Fruit fly (Drosophila melanogaster) whole organism, wandering third instar larva: ENCODE measurements around the gene Ilp7.

Experiments used
- Abd-B ChIP-seq: fragments of >200 bp; optimal IDR thresholded peaks from 2 replicates; lab custom pipeline; 2017; ENCODE audit warnings: missing biosample characterization, missing genetic modification characterization
- CG32264 ChIP-seq: fragments of 200-800 bp; sonication (Bioruptor generic); optimal IDR thresholded peaks from 2 replicates; lab custom pipeline; 2016; ENCODE audit warnings: missing biosample characterization, missing genetic modification characterization
- CG9705 ChIP-seq: fragments of 200-800 bp; sonication (Bioruptor generic); optimal IDR thresholded peaks from 2 replicates; lab custom pipeline; 2018; ENCODE audit warnings: missing biosample characterization, mild to moderate bottlenecking, missing genetic modification characterization
- CrebA ChIP-seq: fragments of 200-800 bp; sonication (Bioruptor generic); optimal IDR thresholded peaks from 2 replicates; lab custom pipeline; 2016; ENCODE audit warnings: missing biosample characterization, mild to moderate bottlenecking, missing genetic modification characterization, borderline replicate concordance
- Dfd ChIP-seq: fragments of >200 bp; optimal IDR thresholded peaks from 2 replicates; lab custom pipeline; 2017; ENCODE audit warnings: missing biosample characterization, missing genetic modification characterization
- HLH106 ChIP-seq: fragments of 200-800 bp; optimal IDR thresholded peaks from 3 replicates; lab custom pipeline; 2019; ENCODE audit warnings: missing biosample characterization, mild to moderate bottlenecking, missing genetic modification characterization, moderate library complexity
- Hnf4 ChIP-seq: fragments of 200-800 bp; sonication (Bioruptor generic); optimal IDR thresholded peaks from 2 replicates; lab custom pipeline; 2016; ENCODE audit warnings: missing biosample characterization, mild to moderate bottlenecking, missing genetic modification characterization
- Hr83 ChIP-seq: fragments of 200-300 bp; sonication (Bioruptor generic); optimal IDR thresholded peaks from 2 replicates; lab custom pipeline; 2016; ENCODE audit warnings: missing biosample characterization, mild to moderate bottlenecking, missing genetic modification characterization, moderate library complexity; ENCODE audit not compliant: poor library complexity, severe bottlenecking
- Mio ChIP-seq: sonication (Bioruptor generic); optimal IDR thresholded peaks from 2 replicates; lab custom pipeline; 2016; ENCODE audit warnings: missing biosample characterization, missing genetic modification characterization
- Myc ChIP-seq: fragments of >200 bp; optimal IDR thresholded peaks from 2 replicates; lab custom pipeline; 2017
- OdsH ChIP-seq: fragments of 200-800 bp; sonication (Bioruptor generic); optimal IDR thresholded peaks from 2 replicates; lab custom pipeline; 2016; ENCODE audit warnings: missing biosample characterization, mild to moderate bottlenecking, missing genetic modification characterization
- Rel ChIP-seq, 2 experiments: fragments of 200-800 bp; sonication (Bioruptor generic) in 1 of 2; optimal IDR thresholded peaks; 2 replicates in 1 of 2; 3 replicates in 1 of 2; lab custom pipeline; 2016 to 2019; ENCODE audit warnings: mild to moderate bottlenecking in 2 of 2, missing biosample characterization in 2 of 2, missing genetic modification characterization in 2 of 2, moderate library complexity in 1 of 2
- Sp1 ChIP-seq: fragments of 200-800 bp; sonication (Bioruptor generic); optimal IDR thresholded peaks from 3 replicates; lab custom pipeline; 2019; ENCODE audit warnings: missing biosample characterization, mild to moderate bottlenecking, missing genetic modification characterization, moderate library complexity
- Vsx2 ChIP-seq: fragments of 200-300, 225-300 bp; sonication (Bioruptor generic); optimal IDR thresholded peaks from 2 replicates; lab custom pipeline; 2018; ENCODE audit warnings: missing biosample characterization, missing genetic modification characterization; ENCODE audit not compliant: partially characterized antibody
- br ChIP-seq: fragments of 200-800 bp; sonication (Bioruptor generic); optimal IDR thresholded peaks from 2 replicates; lab custom pipeline; 2016; ENCODE audit warnings: missing biosample characterization, missing genetic modification characterization
- brk ChIP-seq: fragments of 200-800 bp; sonication (Bioruptor generic); optimal IDR thresholded peaks from 2 replicates; lab custom pipeline; 2016; ENCODE audit warnings: missing biosample characterization, mild to moderate bottlenecking, missing genetic modification characterization
- dl ChIP-seq, 2 experiments: fragments of 175-275, 200-275 bp in 1 of 2; fragments of 200-275 bp in 1 of 2; sonication (Bioruptor generic); optimal IDR thresholded peaks; lab custom pipeline; 2018; ENCODE audit warnings: mild to moderate bottlenecking in 2 of 2, missing biosample characterization in 2 of 2, missing genetic modification characterization in 2 of 2, moderate library complexity in 2 of 2; ENCODE audit not compliant: partially characterized antibody in 2 of 2, insufficient read depth in 1 of 2
- dmrt93B ChIP-seq: fragments of 200-800 bp; sonication (Bioruptor generic); optimal IDR thresholded peaks from 2 replicates; lab custom pipeline; 2018; ENCODE audit warnings: missing biosample characterization, mild to moderate bottlenecking, missing genetic modification characterization
- ey ChIP-seq: fragments of 200-800 bp; sonication (Bioruptor generic); optimal IDR thresholded peaks from 2 replicates; lab custom pipeline; 2016; ENCODE audit warnings: missing biosample characterization, missing genetic modification characterization
- foxo ChIP-seq, 2 experiments: fragments of 200-800 bp; sonication (Bioruptor generic); optimal IDR thresholded peaks; 2 replicates in 1 of 2; 3 replicates in 1 of 2; lab custom pipeline; 2016 to 2017; ENCODE audit warnings: missing biosample characterization in 2 of 2, missing genetic modification characterization in 2 of 2
- fru ChIP-seq: fragments of 200-800 bp; sonication (Bioruptor generic); optimal IDR thresholded peaks from 3 replicates; lab custom pipeline; 2016; ENCODE audit warnings: missing biosample characterization, mild to moderate bottlenecking, missing genetic modification characterization
- h ChIP-seq: fragments of 200-800 bp; sonication (Bioruptor generic); optimal IDR thresholded peaks from 3 replicates; lab custom pipeline; 2016; ENCODE audit warnings: missing biosample characterization, mild to moderate bottlenecking, missing genetic modification characterization
- jim ChIP-seq: fragments of 175-275, 200-325 bp; sonication (Bioruptor generic); optimal IDR thresholded peaks from 2 replicates; lab custom pipeline; 2016; ENCODE audit warnings: missing biosample characterization, mild to moderate bottlenecking, missing genetic modification characterization
- lola ChIP-seq: fragments of >200 bp; optimal IDR thresholded peaks from 2 replicates; lab custom pipeline; 2017; ENCODE audit warnings: missing biosample characterization, missing genetic modification characterization
- psq ChIP-seq: fragments of 200-800 bp; sonication (Bioruptor generic); optimal IDR thresholded peaks from 3 replicates; lab custom pipeline; 2017; ENCODE audit warnings: missing biosample characterization, mild to moderate bottlenecking, missing genetic modification characterization, moderate library complexity
- rgr ChIP-seq: fragments of 200-800 bp; sonication (Bioruptor generic); optimal IDR thresholded peaks from 3 replicates; lab custom pipeline; 2016; ENCODE audit warnings: missing biosample characterization, mild to moderate bottlenecking, missing genetic modification characterization
- sage ChIP-seq: fragments of 200-800 bp; sonication (Bioruptor generic); optimal IDR thresholded peaks from 2 replicates; lab custom pipeline; 2016; ENCODE audit warnings: missing biosample characterization, mild to moderate bottlenecking, missing genetic modification characterization
- tai ChIP-seq: sonication (Bioruptor generic); optimal IDR thresholded peaks from 2 replicates; lab custom pipeline; 2016; ENCODE audit warnings: missing biosample characterization, missing genetic modification characterization
- usp ChIP-seq: fragments of >200 bp; optimal IDR thresholded peaks from 2 replicates; lab custom pipeline; 2017; ENCODE audit warnings: missing biosample characterization, missing genetic modification characterization
- woc ChIP-seq: sonication (Bioruptor generic); optimal IDR thresholded peaks from 2 replicates; lab custom pipeline; 2016; ENCODE audit warnings: missing biosample characterization, mild to moderate bottlenecking, missing genetic modification characterization

Gene Ilp7

dm6 chrX:3680703-3681270 lies 13.4 kb downstream of the Ilp7 start:
- peak; percentile 69 for TF ChIP-seq rgr (GFP tag; lab: Kevin White, UChicago)
- TF ChIP-seq Sp1, result peak; percentile 67
- TF ChIP-seq dl (GFP tag; optimal IDR thresholded peaks at IDR 0.05; lab: Kevin White, UChicago; ENCODE audit: insufficient read depth in 1 of 2, partially characterized antibody in 2 of 2), result no peak
- peak; percentile 11 for TF ChIP-seq sage (GFP tag; lab: Kevin White, UChicago)
- TF ChIP-seq Hnf4 (GFP tag; lab: Kevin White, UChicago), result peak; percentile 9
- TF ChIP-seq HLH106 (tag; lab: Kevin White, UChicago), result peak; percentile 42
- peak; percentile 28 for TF ChIP-seq dmrt93B (GFP tag; lab: Kevin White, UChicago)
- TF ChIP-seq ey (GFP tag; lab: Kevin White, UChicago), result peak; percentile 61
- TF ChIP-seq foxo (GFP tag; optimal IDR thresholded peaks at IDR 0.05; lab: Kevin White, UChicago), result peak in 1 of 2 experiments; percentile 60
- peak; percentile 73 for TF ChIP-seq fru (GFP tag; lab: Kevin White, UChicago)
- TF ChIP-seq tai (GFP tag; lab: Kevin White, UChicago), result no peak
- TF ChIP-seq psq (GFP tag; lab: Kevin White, UChicago), result peak; percentile 13
- TF ChIP-seq h, result peak; percentile 64
- no peak for TF ChIP-seq jim (GFP tag; lab: Kevin White, UChicago)
- peak; percentile 52 for TF ChIP-seq CrebA (GFP tag; lab: Kevin White, UChicago)
- peak; percentile 52 for TF ChIP-seq OdsH (GFP tag; lab: Kevin White, UChicago)
- TF ChIP-seq Mio (GFP tag; lab: Kevin White, UChicago), result no peak
- peak; percentile 60 for TF ChIP-seq woc (GFP tag; lab: Kevin White, UChicago)
- TF ChIP-seq Vsx2, result peak; percentile 83
- peak; percentile 67 for TF ChIP-seq br
- no peak for TF ChIP-seq Dfd (GFP tag; lab: Kevin White, UChicago)

dm6 chrX:3681729-3682482 lies 14.5 kb downstream of the Ilp7 start:
- TF ChIP-seq lola (GFP tag; lab: Kevin White, UChicago) (no peak), usp (no peak), Hnf4 (GFP tag; lab: Kevin White, UChicago) (peak; percentile 64), CG9705 (GFP tag; lab: Kevin White, UChicago) (peak; percentile 44), OdsH (GFP tag; lab: Kevin White, UChicago) (peak; percentile 67), tai (GFP tag; lab: Kevin White, UChicago) (peak; percentile 4), Abd-B (GFP tag; lab: Kevin White, UChicago) (no peak), Hr83 (no peak), psq (GFP tag; lab: Kevin White, UChicago) (peak; percentile 88), CrebA (GFP tag; lab: Kevin White, UChicago) (no peak), CG32264 (GFP tag; lab: Kevin White, UChicago) (peak; percentile 39), Myc (lab: Kevin White, UChicago) (no peak), ey (GFP tag; lab: Kevin White, UChicago) (peak; percentile 74), HLH106 (tag; lab: Kevin White, UChicago) (peak; percentile 78), sage (GFP tag; lab: Kevin White, UChicago) (peak; percentile 13), brk (GFP tag; lab: Kevin White, UChicago) (peak; percentile 57), fru (GFP tag; lab: Kevin White, UChicago) (peak; percentile 88), woc (GFP tag; lab: Kevin White, UChicago) (peak; percentile 76), dl (GFP tag; optimal IDR thresholded peaks at IDR 0.05; lab: Kevin White, UChicago; ENCODE audit: insufficient read depth in 1 of 2, partially characterized antibody in 2 of 2) (peak in 1 of 2 experiments; percentile 15), rgr (GFP tag; lab: Kevin White, UChicago) (peak; percentile 78), foxo (GFP tag; optimal IDR thresholded peaks at IDR 0.05; lab: Kevin White, UChicago) (peak in 1 of 2 experiments; percentile 82), Rel (GFP tag; optimal IDR thresholded peaks at IDR 0.05; lab: Kevin White, UChicago) (no peak), Rel (tag; optimal IDR thresholded peaks at IDR 0.05; lab: Kevin White, UChicago) (peak; percentile 11), br (peak; percentile 78), Sp1 (peak; percentile 81), dmrt93B (GFP tag; lab: Kevin White, UChicago) (peak; percentile 54), h (peak; percentile 76)

dm6 chrX:3682483-3682813 lies 15.0 kb downstream of the Ilp7 start:
- no peak for TF ChIP-seq Rel (GFP tag; optimal IDR thresholded peaks at IDR 0.05; lab: Kevin White, UChicago)
- no peak for TF ChIP-seq Rel (tag; optimal IDR thresholded peaks at IDR 0.05; lab: Kevin White, UChicago)
- peak in 1 of 2 experiments; percentile 28 for TF ChIP-seq dl (GFP tag; optimal IDR thresholded peaks at IDR 0.05; lab: Kevin White, UChicago; ENCODE audit: insufficient read depth in 1 of 2, partially characterized antibody in 2 of 2)
- TF ChIP-seq brk (GFP tag; lab: Kevin White, UChicago), result no peak
- TF ChIP-seq CG9705 (GFP tag; lab: Kevin White, UChicago), result no peak
- TF ChIP-seq ey (GFP tag; lab: Kevin White, UChicago), result no peak
